Worm (Caenorhabditis elegans) whole organism, midembryonic: ENCODE results near the gene gly-7.

Source experiments
- ref-1 ChIP-seq: fragments of 200-800 bp; sonication (Bioruptor generic); conservative IDR thresholded peaks from 2 replicates; pipeline ENCODE4 v1.3.6; 2022; ENCODE audit warnings: missing genetic modification reagents, missing genetic modification characterization, missing compliant biosample characterization
- ztf-29 ChIP-seq: fragments of 200-800 bp; sonication (Bioruptor generic); IDR thresholded peaks from 2 replicates; pipeline ENCODE4 v1.3.6; 2022; ENCODE audit warnings: missing genetic modification reagents, missing genetic modification characterization, missing compliant biosample characterization

DNA sequence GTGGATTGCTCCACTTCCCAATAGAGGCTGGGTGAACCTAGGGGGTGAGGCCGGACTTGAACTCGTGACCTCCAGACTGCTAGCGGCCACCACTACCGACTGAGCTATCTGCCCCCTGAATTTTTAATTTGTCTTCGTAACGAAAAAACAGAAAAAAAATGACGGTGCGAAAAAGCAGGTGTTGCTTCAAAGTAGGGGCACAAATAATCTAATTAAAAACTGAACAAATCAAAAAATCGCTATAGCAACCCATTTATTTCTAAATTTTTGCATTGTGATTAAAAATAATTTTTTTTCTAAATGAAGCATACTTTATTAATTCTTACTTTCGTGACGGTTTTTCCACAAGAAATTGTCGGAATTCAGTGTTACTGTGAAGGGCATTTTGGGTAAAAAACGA is 23.2 kb downstream of the gly-7 start, which contains the start of gene F36H9.10:
- no peak for TF ChIP-seq ztf-29 (GFP tag; lab: Robert Waterston, UW)
- TF ChIP-seq ref-1 (GFP tag; lab: Robert Waterston, UW) = no peak
